Worm (Caenorhabditis elegans) whole organism, L4 larva: ENCODE measurements around the gene F54E2.2.

ENCODE experiments used
- T26A8.4 ChIP-seq: fragments of 200-800 bp; sonication (Bioruptor generic); IDR thresholded peaks from 2 replicates; pipeline ENCODE4 v1.3.6; 2022; ENCODE audit warnings: missing genetic modification characterization, missing compliant biosample characterization
- ZK337.2 ChIP-seq: fragments of 200-800 bp; sonication (Bioruptor generic); IDR thresholded peaks from 2 replicates; pipeline ENCODE4 v1.3.6; 2022; ENCODE audit warnings: missing genetic modification reagents, missing genetic modification characterization, missing compliant biosample characterization
- aly-2 ChIP-seq: sonication (generic microtip); optimal IDR thresholded peaks from 2 replicates; lab custom pipeline; 2018; ENCODE audit warnings: missing biosample characterization, missing genetic modification characterization
- ceh-28 ChIP-seq: fragments of 150-350 bp; optimal IDR thresholded peaks from 2 replicates; lab custom pipeline; 2014; ENCODE audit warnings: missing biosample characterization, missing genetic modification reagents, missing genetic modification characterization
- ceh-82 ChIP-seq: sonication (generic microtip); optimal IDR thresholded peaks from 2 replicates; lab custom pipeline; 2017; ENCODE audit warnings: missing biosample characterization, missing genetic modification characterization
- dpl-1 ChIP-seq: fragments of 150-350 bp; optimal IDR thresholded peaks from 2 replicates; lab custom pipeline; 2014; ENCODE audit warnings: missing biosample characterization, missing genetic modification reagents, missing genetic modification characterization
- egl-43 ChIP-seq: fragments of 200-800 bp; sonication (Bioruptor generic); IDR thresholded peaks from 2 replicates; pipeline ENCODE4 v1.3.6; 2022; ENCODE audit warnings: missing genetic modification reagents, missing genetic modification characterization, missing compliant biosample characterization
- fkh-10 ChIP-seq: fragments of 150-350 bp; optimal IDR thresholded peaks from 2 replicates; lab custom pipeline; 2014; ENCODE audit warnings: missing biosample characterization, missing genetic modification reagents, missing genetic modification characterization
- jun-1 ChIP-seq: fragments of 150-350 bp; optimal IDR thresholded peaks from 2 replicates; lab custom pipeline; 2014; ENCODE audit warnings: missing biosample characterization, missing genetic modification reagents, missing genetic modification characterization
- lin-29 ChIP-seq: fragments of 200-800 bp; sonication (Bioruptor generic); IDR thresholded peaks from 2 replicates; pipeline ENCODE4 v1.3.6; 2022; ENCODE audit warnings: missing genetic modification reagents, missing genetic modification characterization, missing compliant biosample characterization
- nhr-42 ChIP-seq: fragments of 200-800 bp; sonication (Bioruptor generic); IDR thresholded peaks from 2 replicates; pipeline ENCODE4 v1.3.6; 2022; ENCODE audit warnings: missing genetic modification characterization, missing compliant biosample characterization
- skn-1 ChIP-seq: fragments of 150-350 bp; optimal IDR thresholded peaks from 2 replicates; lab custom pipeline; 2014; ENCODE audit warnings: missing biosample characterization, missing genetic modification characterization
- ztf-11 ChIP-seq: fragments of 150-350 bp; optimal IDR thresholded peaks from 2 replicates; lab custom pipeline; 2014; ENCODE audit warnings: missing biosample characterization, missing genetic modification characterization

- TF ChIP-seq egl-43, result no peak
- no peak for TF ChIP-seq jun-1 (tag; lab: Kevin White, UChicago)
- TF ChIP-seq skn-1 (tag; lab: Kevin White, UChicago), result no peak
- no peak for TF ChIP-seq ztf-11 (tag; lab: Kevin White, UChicago)
- no peak for TF ChIP-seq ceh-82 (tag; lab: Kevin White, UChicago)
- TF ChIP-seq aly-2 (tag; lab: Kevin White, UChicago), result no peak
- no peak for TF ChIP-seq fkh-10 (GFP tag; lab: Kevin White, UChicago)
- no peak for TF ChIP-seq dpl-1 (GFP tag; lab: Kevin White, UChicago)
- TF ChIP-seq ceh-28 (tag; lab: Kevin White, UChicago), result no peak
- no peak for TF ChIP-seq nhr-42 (GFP tag; lab: Robert Waterston, UW)
- no peak for TF ChIP-seq lin-29 (GFP tag; lab: Robert Waterston, UW)
- TF ChIP-seq T26A8.4, result no peak
- no peak for TF ChIP-seq ZK337.2 (GFP tag; lab: Robert Waterston, UW)
Observed at ce11 chrV:2815956-2816355, 19.9 kb downstream of the F54E2.2 start, which contains the start of gene F54E2.5.
